Fruit fly (Drosophila melanogaster) whole organism, embryonic: ENCODE data around the gene CG31650.

Experiments used
- Atf3 ChIP-seq: fragments of 200-800 bp; sonication (Bioruptor generic); optimal IDR thresholded peaks from 3 replicates; lab custom pipeline; 2016; ENCODE audit warnings: missing biosample characterization, missing genetic modification characterization
- Bgb ChIP-seq: fragments of 200-800 bp; sonication (Bioruptor generic); IDR thresholded peaks from 2 replicates; pipeline ENCODE4 v1.3.6; 2022; ENCODE audit warnings: missing biosample characterization, missing genetic modification characterization; ENCODE audit not compliant: partially characterized antibody
- CG10543 ChIP-seq: fragments of 200-800 bp; sonication (Bioruptor generic); optimal IDR thresholded peaks from 3 replicates; lab custom pipeline; 2017; ENCODE audit warnings: missing biosample characterization, mild to moderate bottlenecking, missing genetic modification characterization, moderate library complexity
- CG11247 ChIP-seq: fragments of 200-800 bp; sonication (Bioruptor generic); IDR thresholded peaks from 2 replicates; pipeline ENCODE4 v1.3.6; 2022; ENCODE audit warnings: missing biosample characterization, missing genetic modification characterization
- CG12769 ChIP-seq: fragments of 200-800 bp; sonication (Bioruptor generic); optimal IDR thresholded peaks from 2 replicates; lab custom pipeline; 2019; ENCODE audit warnings: missing biosample characterization, mild to moderate bottlenecking, missing genetic modification characterization, moderate library complexity
- CG13287 ChIP-seq: fragments of 200-800 bp; sonication (Bioruptor generic); IDR thresholded peaks from 2 replicates; pipeline ENCODE4 v1.3.6; 2022; ENCODE audit warnings: missing biosample characterization, missing genetic modification characterization; ENCODE audit not compliant: partially characterized antibody
- CG15696 ChIP-seq: fragments of 200-800 bp; sonication (Bioruptor generic); optimal IDR thresholded peaks from 2 replicates; lab custom pipeline; 2019; ENCODE audit warnings: missing biosample characterization, mild to moderate bottlenecking, missing genetic modification characterization, moderate library complexity
- CG16863 ChIP-seq: fragments of 200-800 bp; sonication (Bioruptor generic); optimal IDR thresholded peaks from 3 replicates; lab custom pipeline; 2016; ENCODE audit warnings: missing biosample characterization, missing genetic modification characterization
- CG17612 ChIP-seq: fragments of 200-800 bp; sonication (Bioruptor generic); IDR thresholded peaks from 2 replicates; pipeline ENCODE4 v1.3.6; 2022; ENCODE audit warnings: missing biosample characterization, missing genetic modification characterization
- CG18599 ChIP-seq: fragments of 200-800 bp; sonication (Bioruptor generic); optimal IDR thresholded peaks from 3 replicates; lab custom pipeline; 2017; ENCODE audit warnings: missing biosample characterization, missing genetic modification characterization, mild to moderate bottlenecking, moderate library complexity, missing genetic modification reagents
- CG31224 ChIP-seq: fragments of 200-800 bp; sonication (Bioruptor generic); IDR thresholded peaks from 2 replicates; pipeline ENCODE4 v1.3.6; 2022; ENCODE audit warnings: missing biosample characterization, missing genetic modification characterization
- CG4360 ChIP-seq: fragments of 200-800 bp; sonication (Bioruptor generic); IDR thresholded peaks from 2 replicates; pipeline ENCODE4 v1.3.6; 2022; ENCODE audit warnings: missing biosample characterization, missing genetic modification characterization
- CG6272 ChIP-seq: fragments of 200-800 bp; sonication (Bioruptor generic); IDR thresholded peaks from 2 replicates; pipeline ENCODE4 v1.3.6; 2022; ENCODE audit warnings: missing biosample characterization, missing genetic modification characterization
- CG6689 ChIP-seq: fragments of 200-800 bp; sonication (Bioruptor generic); IDR thresholded peaks from 2 replicates; pipeline ENCODE4 v1.3.6; 2022; ENCODE audit warnings: missing biosample characterization, missing genetic modification characterization
- CG7745 ChIP-seq: fragments of 200-800 bp; sonication (Bioruptor generic); optimal IDR thresholded peaks from 2 replicates; lab custom pipeline; 2018; ENCODE audit warnings: missing biosample characterization, mild to moderate bottlenecking, missing genetic modification characterization, moderate library complexity
- CG7786 ChIP-seq: fragments of 200-800 bp; sonication (Bioruptor generic); optimal IDR thresholded peaks from 2 replicates; lab custom pipeline; 2016; ENCODE audit warnings: missing biosample characterization, missing genetic modification characterization
- CG9876 ChIP-seq: fragments of 200-800 bp; sonication (Bioruptor generic); optimal IDR thresholded peaks from 2 replicates; lab custom pipeline; 2016; ENCODE audit warnings: missing biosample characterization, missing genetic modification characterization
- Dfd ChIP-seq, 2 experiments: fragments of >200 bp; optimal IDR thresholded peaks; 2 replicates each; lab custom pipeline; 2017; ENCODE audit warnings: missing biosample characterization in 2 of 2, missing genetic modification characterization in 2 of 2
- Dll ChIP-seq: fragments of 200-800 bp; sonication (Bioruptor generic); IDR thresholded peaks from 4 replicates; pipeline ENCODE4 v1.3.6; 2022; ENCODE audit warnings: missing biosample characterization, missing genetic modification characterization; ENCODE audit not compliant: partially characterized antibody
- Doc2 ChIP-seq: fragments of 200-800 bp; sonication (Bioruptor generic); IDR thresholded peaks from 2 replicates; pipeline ENCODE4 v1.3.6; 2022; ENCODE audit warnings: missing biosample characterization, missing genetic modification characterization
- Ets97D ChIP-seq: fragments of 200-800 bp; sonication (Bioruptor generic); optimal IDR thresholded peaks from 3 replicates; lab custom pipeline; 2016; ENCODE audit warnings: missing biosample characterization, missing genetic modification characterization
- Fer1 ChIP-seq: fragments of 200-800 bp; sonication (Bioruptor generic); optimal IDR thresholded peaks from 2 replicates; lab custom pipeline; 2017; ENCODE audit warnings: missing biosample characterization, mild to moderate bottlenecking, missing genetic modification characterization
- H2.0 ChIP-seq: fragments of 200-800 bp; sonication (Bioruptor generic); IDR thresholded peaks from 2 replicates; pipeline ENCODE4 v1.3.6; 2022; ENCODE audit warnings: missing biosample characterization, missing genetic modification characterization
- HLH54F ChIP-seq: fragments of 200-800 bp; sonication (Bioruptor generic); optimal IDR thresholded peaks from 3 replicates; lab custom pipeline; 2016; ENCODE audit warnings: missing biosample characterization, missing genetic modification characterization
- Hmx ChIP-seq: fragments of 200-800 bp; sonication (Bioruptor generic); optimal IDR thresholded peaks from 2 replicates; lab custom pipeline; 2016; ENCODE audit warnings: missing biosample characterization, missing genetic modification characterization
- Hr39 ChIP-seq: fragments of >200 bp; optimal IDR thresholded peaks from 2 replicates; lab custom pipeline; 2017
- Lhr ChIP-seq: fragments of 200-800 bp; sonication (Bioruptor generic); optimal IDR thresholded peaks from 3 replicates; lab custom pipeline; 2017; ENCODE audit warnings: mild to moderate bottlenecking, missing biosample characterization, missing genetic modification reagents, missing genetic modification characterization
- Meics ChIP-seq: fragments of 200-800 bp; sonication (Bioruptor generic); optimal IDR thresholded peaks from 2 replicates; lab custom pipeline; 2017; ENCODE audit warnings: missing biosample characterization, mild to moderate bottlenecking, missing genetic modification characterization
- NC2β ChIP-seq: fragments of 200-800 bp; sonication (Bioruptor generic); optimal IDR thresholded peaks from 2 replicates; lab custom pipeline; 2016; ENCODE audit warnings: missing biosample characterization, missing genetic modification characterization
- Neu2 ChIP-seq: fragments of 200-800 bp; sonication (Bioruptor generic); optimal IDR thresholded peaks from 3 replicates; lab custom pipeline; 2016; ENCODE audit warnings: missing biosample characterization, missing genetic modification characterization, borderline replicate concordance
- Nf-YA ChIP-seq: fragments of 200-800 bp; sonication (Bioruptor generic); IDR thresholded peaks from 2 replicates; pipeline ENCODE4 v1.3.6; 2022; ENCODE audit warnings: missing biosample characterization, missing genetic modification characterization
- Nf-YB ChIP-seq: fragments of 200-800 bp; sonication (Bioruptor generic); optimal IDR thresholded peaks from 3 replicates; lab custom pipeline; 2019; ENCODE audit warnings: missing biosample characterization, mild to moderate bottlenecking, missing genetic modification characterization, moderate library complexity
- Usf ChIP-seq: fragments of 200-800 bp; sonication (Bioruptor generic); optimal IDR thresholded peaks from 2 replicates; lab custom pipeline; 2017; ENCODE audit warnings: missing genotype, missing biosample characterization, missing genetic modification characterization
- ara ChIP-seq: fragments of 200-800 bp; sonication (Bioruptor generic); IDR thresholded peaks from 2 replicates; pipeline ENCODE4 v1.3.6; 2022; ENCODE audit warnings: missing biosample characterization, missing genetic modification characterization
- ash1 ChIP-seq: fragments of 200-800 bp; sonication (Bioruptor generic); optimal IDR thresholded peaks from 2 replicates; lab custom pipeline; 2018; ENCODE audit warnings: missing biosample characterization, mild to moderate bottlenecking, missing genetic modification characterization
- crol ChIP-seq: fragments of 200-800 bp; sonication (Bioruptor generic); IDR thresholded peaks from 2 replicates; pipeline ENCODE4 v1.3.6; 2022; ENCODE audit warnings: missing biosample characterization, missing genetic modification characterization
- cwo ChIP-seq: fragments of 200-800 bp; sonication (Bioruptor generic); optimal IDR thresholded peaks from 3 replicates; lab custom pipeline; 2017; ENCODE audit warnings: missing biosample characterization, missing genetic modification characterization, mild to moderate bottlenecking, moderate library complexity, missing genetic modification reagents
- disco-r ChIP-seq: fragments of 200-800 bp; sonication (Bioruptor generic); optimal IDR thresholded peaks from 2 replicates; lab custom pipeline; 2016; ENCODE audit warnings: missing biosample characterization, missing genetic modification characterization
- dm ChIP-seq: fragments of 200-800 bp; sonication (Bioruptor generic); optimal IDR thresholded peaks from 3 replicates; lab custom pipeline; 2016; ENCODE audit warnings: missing biosample characterization, missing genetic modification characterization
- dpn ChIP-seq, 2 experiments: fragments of 200-800 bp; sonication (Bioruptor generic); optimal IDR thresholded peaks; 3 replicates each; lab custom pipeline; 2016; ENCODE audit warnings: missing biosample characterization in 2 of 2, missing genetic modification characterization in 2 of 2
- esg ChIP-seq: fragments of 200-800 bp; sonication (Bioruptor generic); conservative IDR thresholded peaks from 2 replicates; pipeline ENCODE4 v1.3.6; 2022; ENCODE audit warnings: missing biosample characterization, missing genetic modification characterization
- fd64A ChIP-seq: fragments of 200-800 bp; sonication (Bioruptor generic); optimal IDR thresholded peaks from 3 replicates; lab custom pipeline; 2018; ENCODE audit warnings: missing biosample characterization, mild to moderate bottlenecking, missing genetic modification characterization
- grn ChIP-seq: fragments of 200-800 bp; sonication (Bioruptor generic); optimal IDR thresholded peaks from 3 replicates; lab custom pipeline; 2017; ENCODE audit warnings: missing biosample characterization, missing genetic modification characterization
- knrl ChIP-seq: fragments of 200-800 bp; sonication (Bioruptor generic); IDR thresholded peaks from 3 replicates; pipeline ENCODE4 v1.3.6; 2022; ENCODE audit warnings: missing biosample characterization, missing genetic modification characterization; ENCODE audit not compliant: partially characterized antibody
- p53 ChIP-seq: fragments of 200-800 bp; sonication (Bioruptor generic); optimal IDR thresholded peaks from 2 replicates; lab custom pipeline; 2016; ENCODE audit warnings: missing biosample characterization, missing genetic modification characterization
- sd ChIP-seq: fragments of 200-800 bp; sonication (Bioruptor generic); optimal IDR thresholded peaks from 3 replicates; lab custom pipeline; 2018; ENCODE audit warnings: missing biosample characterization, mild to moderate bottlenecking, missing genetic modification characterization, moderate library complexity
- sob ChIP-seq: fragments of 200-800 bp; sonication (Bioruptor generic); IDR thresholded peaks from 2 replicates; pipeline ENCODE4 v1.3.6; 2022; ENCODE audit warnings: missing biosample characterization, missing genetic modification characterization
- tll ChIP-seq, 2 experiments: fragments of 200-800 bp in 1 of 2; fragments of >200 bp in 1 of 2; sonication (Bioruptor generic) in 1 of 2; optimal IDR thresholded peaks; 2 replicates each; lab custom pipeline; 2017 to 2019; ENCODE audit warnings: missing biosample characterization in 2 of 2, missing genetic modification characterization in 2 of 2, mild to moderate bottlenecking in 1 of 2, moderate library complexity in 1 of 2
- vnd ChIP-seq: fragments of 200-800 bp; sonication (Bioruptor generic); IDR thresholded peaks from 3 replicates; pipeline ENCODE4 v1.3.6; 2022; ENCODE audit warnings: missing biosample characterization, missing genetic modification characterization; ENCODE audit not compliant: partially characterized antibody

The CG31650 gene

dm6 chr2L:5092992-5093695 is 48.6 kb upstream of the CG31650 start, which contains the start of gene Pgant5 (continued):
- TF ChIP-seq Ets97D (GFP tag; lab: Kevin White, UChicago) (no peak), sob (GFP tag; lab: Robert Waterston, UW) (peak; percentile 52; the same call in 1 of the 2 replicates), Dll (GFP tag; lab: Robert Waterston, UW) (no peak), Hr39 (lab: Kevin White, UChicago) (no peak), CG11247 (no peak), ara (GFP tag; lab: Robert Waterston, UW) (peak; percentile 6; the same call in 1 of the 2 replicates), Nf-YB (GFP tag; lab: Kevin White, UChicago) (peak; percentile 47), sd (tag; lab: Kevin White, UChicago) (peak; percentile 13), p53 (GFP tag; lab: Kevin White, UChicago) (no peak), CG6272 (GFP tag; lab: Robert Waterston, UW) (no peak), Fer1 (peak; percentile 67), Neu2 (GFP tag; lab: Kevin White, UChicago) (no peak), Lhr (GFP tag; lab: Kevin White, UChicago) (peak; percentile 47), tll (GFP tag; optimal IDR thresholded peaks at IDR 0.05; lab: Kevin White, UChicago) (no peak), ash1 (GFP tag; lab: Kevin White, UChicago) (no peak), NC2β (GFP tag; lab: Kevin White, UChicago) (no peak), disco-r (no peak), CG7786 (no peak), knrl (no peak), CG18599 (peak; percentile 41), crol (GFP tag; lab: Robert Waterston, UW) (peak; percentile 56), Atf3 (GFP tag; lab: Kevin White, UChicago) (no peak), grn (GFP tag; lab: Kevin White, UChicago) (no peak), CG15696 (tag; lab: Kevin White, UChicago) (no peak), fd64A (GFP tag; lab: Kevin White, UChicago) (no peak), Doc2 (GFP tag; lab: Robert Waterston, UW) (no peak), CG17612 (GFP tag; lab: Robert Waterston, UW) (no peak), dm (GFP tag; lab: Kevin White, UChicago) (peak; percentile 20), CG9876 (no peak), Bgb (GFP tag; lab: Robert Waterston, UW) (peak; percentile 31; the same call in 1 of the 2 replicates), Usf (no peak), CG6689 (GFP tag; lab: Robert Waterston, UW) (no peak), CG31224 (GFP tag; lab: Robert Waterston, UW) (no peak), dpn (GFP tag; optimal IDR thresholded peaks at IDR 0.05; lab: Kevin White, UChicago) (peak in 1 of 2 experiments; percentile 9), CG13287 (GFP tag; lab: Robert Waterston, UW) (0 out of 2 replicates have a peak, but pooled peaks have one; percentile 59), HLH54F (GFP tag; lab: Kevin White, UChicago) (peak; percentile 4), H2.0 (GFP tag; lab: Robert Waterston, UW) (0 out of 2 replicates have a peak, but pooled peaks have one; percentile 11), cwo (peak; percentile 45), CG7745 (peak; percentile 50), CG10543 (peak; percentile 26), CG16863 (GFP tag; lab: Kevin White, UChicago) (no peak), Dfd (GFP tag; optimal IDR thresholded peaks at IDR 0.05; lab: Kevin White, UChicago) (peak in 1 of 2 experiments; percentile 47), Hmx (GFP tag; lab: Kevin White, UChicago) (no peak), Meics (no peak), CG4360 (GFP tag; lab: Robert Waterston, UW) (peak; percentile 45), CG12769 (tag; lab: Kevin White, UChicago) (peak; percentile 33), esg (GFP tag; lab: Robert Waterston, UW) (no peak), vnd (GFP tag; lab: Robert Waterston, UW) (no peak), Nf-YA (GFP tag; lab: Robert Waterston, UW) (no peak)
